Worm (Caenorhabditis elegans) whole organism, L2 larva: ENCODE data around the gene F26G1.10.

Source experiments
- elt-1 ChIP-seq: fragments of 150-350 bp; optimal IDR thresholded peaks from 2 replicates; lab custom pipeline; 2014; ENCODE audit warnings: missing biosample characterization, missing genetic modification characterization
- unc-55 ChIP-seq: fragments of 150-350 bp; sonication (generic microtip); optimal IDR thresholded peaks from 3 replicates; lab custom pipeline; 2014; ENCODE audit warnings: missing biosample characterization, missing genetic modification reagents, missing genetic modification characterization
- zag-1 ChIP-seq: fragments of 150-350 bp; optimal IDR thresholded peaks from 2 replicates; lab custom pipeline; 2014; ENCODE audit warnings: missing biosample characterization, missing genetic modification characterization

- TF ChIP-seq unc-55 (GFP tag; lab: Kevin White, UChicago) = no peak
- no peak for TF ChIP-seq zag-1 (tag; lab: Kevin White, UChicago)
- TF ChIP-seq elt-1 (tag; lab: Kevin White, UChicago) = no peak
These were observed 26.3 kb downstream of the F26G1.10 start for ce11 chrII:4800524-4800923.
